Worm (Caenorhabditis elegans) whole organism, young adult: ENCODE results near the gene C26B9.6.

ENCODE experiments used
- F22D6.2 ChIP-seq: sonication (generic microtip); optimal IDR thresholded peaks from 2 replicates; lab custom pipeline; 2016; ENCODE audit warnings: mild to moderate bottlenecking, missing genetic modification characterization, missing compliant biosample characterization
- F49E8.2 ChIP-seq: sonication (generic microtip); optimal IDR thresholded peaks from 3 replicates; lab custom pipeline; 2017; ENCODE audit warnings: missing genetic modification characterization, mild to moderate bottlenecking, missing compliant biosample characterization, antibody characterized with exemption, moderate library complexity; ENCODE audit not compliant: insufficient read depth
- cebp-1 ChIP-seq, 2 experiments: fragments of 200-800 bp in 1 of 2; sonication (Bioruptor generic) in 1 of 2; sonication (generic microtip) in 1 of 2; IDR thresholded peaks in 1 of 2; optimal IDR thresholded peaks in 1 of 2; 2 replicates each; pipeline versions ENCODE4 v1.3.6 to Lab custom; 2017 to 2022; ENCODE audit warnings: missing compliant biosample characterization in 2 of 2, missing genetic modification characterization in 2 of 2, mild to moderate bottlenecking in 1 of 2, missing genetic modification reagents in 1 of 2, moderate library complexity in 1 of 2
- cebp-2 ChIP-seq: fragments of 200-800 bp; sonication (Bioruptor generic); IDR thresholded peaks from 2 replicates; pipeline ENCODE4 v1.3.6; 2022; ENCODE audit warnings: missing genetic modification characterization, missing compliant biosample characterization
- ceh-40 ChIP-seq: fragments of 200-800 bp; sonication (Bioruptor generic); IDR thresholded peaks from 2 replicates; pipeline ENCODE4 v1.3.6; 2022; ENCODE audit warnings: missing genetic modification characterization, missing compliant biosample characterization
- egrh-3 ChIP-seq: fragments of 200-800 bp; sonication (Bioruptor generic); IDR thresholded peaks from 2 replicates; pipeline ENCODE4 v1.3.6; 2022; ENCODE audit warnings: missing genetic modification reagents, missing genetic modification characterization, missing compliant biosample characterization
- ets-4 ChIP-seq: fragments of 200-800 bp; sonication (Bioruptor generic); optimal IDR thresholded peaks from 2 replicates; lab custom pipeline; 2018; ENCODE audit warnings: mild to moderate bottlenecking, missing genetic modification characterization, missing compliant biosample characterization
- nhr-179 ChIP-seq: sonication (generic microtip); optimal IDR thresholded peaks from 2 replicates; lab custom pipeline; 2016; ENCODE audit warnings: mild to moderate bottlenecking, missing genetic modification characterization, missing compliant biosample characterization
- sea-2 ChIP-seq: fragments of 200-800 bp; sonication (Bioruptor generic); IDR thresholded peaks from 2 replicates; pipeline ENCODE4 v1.3.6; 2022; ENCODE audit warnings: missing genetic modification characterization, missing compliant biosample characterization
- snpc-4 ChIP-seq, 5 experiments: fragments of 150-350 bp in 1 of 5; sonication (generic microtip) in 4 of 5; optimal IDR thresholded peaks; 2 replicates each; lab custom pipeline; 2014 to 2018; ENCODE audit warnings: missing genetic modification characterization in 5 of 5, missing biosample characterization in 3 of 5, antibody characterized with exemption in 2 of 5, mild to moderate bottlenecking in 2 of 5, missing compliant biosample characterization in 2 of 5, missing genotype in 2 of 5, moderate library complexity in 2 of 5, missing genetic modification reagents in 1 of 5
- unc-62 ChIP-seq: fragments of 150-350 bp; optimal IDR thresholded peaks from 2 replicates; lab custom pipeline; 2014; ENCODE audit warnings: missing biosample characterization, missing genetic modification reagents, missing genetic modification characterization

DNA sequence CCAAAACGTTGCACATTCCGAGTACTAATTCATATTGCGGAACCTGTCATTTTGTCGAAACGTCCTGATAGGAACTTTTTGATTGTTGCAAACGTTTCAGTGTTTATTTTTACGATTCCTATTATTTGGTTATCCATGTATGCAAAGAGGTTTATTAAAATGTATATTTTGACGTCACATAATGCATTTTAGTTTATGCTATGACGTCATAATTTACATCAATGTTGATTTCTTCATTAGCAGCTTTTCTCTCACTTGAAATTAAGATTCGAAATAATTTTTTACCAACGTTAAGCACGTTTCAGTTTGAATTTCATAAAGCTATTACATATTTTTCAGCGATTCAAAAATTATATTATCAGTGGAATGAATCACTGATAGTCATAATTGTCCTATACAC, 31.3 kb upstream of the C26B9.6 start:
- TF ChIP-seq ceh-40 (GFP tag; lab: Robert Waterston, UW) (no peak), unc-62 (GFP tag; lab: Kevin White, UChicago) (no peak), egrh-3 (no peak), sea-2 (no peak), F22D6.2 (tag; lab: Kevin White, UChicago) (no peak), nhr-179 (no peak), F49E8.2 (tag; lab: Kevin White, UChicago) (no peak), cebp-2 (no peak), cebp-1 (GFP tag; IDR thresholded peaks at IDR 0.05; lab: Robert Waterston, UW) (no peak), cebp-1 (tag; optimal IDR thresholded peaks at IDR 0.05; lab: Kevin White, UChicago) (no peak), snpc-4 (GFP tag; optimal IDR thresholded peaks at IDR 0.05; lab: Kevin White, UChicago) (no peak), snpc-4 (tag; optimal IDR thresholded peaks at IDR 0.05; lab: Kevin White, UChicago) (no peak), ets-4 (GFP tag; lab: Kevin White, UChicago) (no peak)
